Worm (Caenorhabditis elegans) whole organism, L2 larva: ENCODE measurements around the gene F53F4.7.

Experiments used
- C34F6.9 ChIP-seq: fragments of 150-350 bp; optimal IDR thresholded peaks from 2 replicates; lab custom pipeline; 2014; ENCODE audit warnings: missing biosample characterization, missing genetic modification characterization
- F13H6.1 ChIP-seq: sonication (generic microtip); optimal IDR thresholded peaks from 2 replicates; lab custom pipeline; 2016; ENCODE audit warnings: missing genetic modification characterization, missing compliant biosample characterization
- Y55F3AM.14 ChIP-seq: fragments of 200-800 bp; sonication (Bioruptor generic); optimal IDR thresholded peaks from 2 replicates; lab custom pipeline; 2018; ENCODE audit warnings: mild to moderate bottlenecking, missing genetic modification characterization, missing compliant biosample characterization
- aly-2 ChIP-seq: fragments of 150-350 bp; optimal IDR thresholded peaks from 2 replicates; lab custom pipeline; 2014; ENCODE audit warnings: missing biosample characterization, missing genetic modification characterization
- ama-1 ChIP-seq: fragments of 150-350 bp; optimal IDR thresholded peaks from 2 replicates; lab custom pipeline; 2018; ENCODE audit warnings: inconsistent platforms
- blmp-1 ChIP-seq: sonication (generic microtip); optimal IDR thresholded peaks from 2 replicates; lab custom pipeline; 2017; ENCODE audit warnings: missing genetic modification characterization, mild to moderate bottlenecking, missing compliant biosample characterization, antibody characterized with exemption, moderate library complexity; ENCODE audit not compliant: insufficient read depth
- ceh-16 ChIP-seq: fragments of 150-350 bp; optimal IDR thresholded peaks from 2 replicates; lab custom pipeline; 2014; ENCODE audit warnings: missing biosample characterization, missing genetic modification characterization
- ceh-82 ChIP-seq: fragments of 150-350 bp; optimal IDR thresholded peaks from 2 replicates; lab custom pipeline; 2014; ENCODE audit warnings: missing biosample characterization, missing genetic modification characterization
- crh-2 ChIP-seq: sonication (generic microtip); optimal IDR thresholded peaks from 2 replicates; lab custom pipeline; 2017; ENCODE audit warnings: missing biosample characterization, missing genetic modification characterization
- egl-27 ChIP-seq: sonication (generic microtip); optimal IDR thresholded peaks from 3 replicates; lab custom pipeline; 2017; ENCODE audit warnings: missing biosample characterization, missing genetic modification reagents, missing genetic modification characterization
- elt-1 ChIP-seq: fragments of 150-350 bp; optimal IDR thresholded peaks from 2 replicates; lab custom pipeline; 2014; ENCODE audit warnings: missing biosample characterization, missing genetic modification characterization
- fos-1 ChIP-seq: fragments of 150-350 bp; optimal IDR thresholded peaks from 2 replicates; lab custom pipeline; 2014; ENCODE audit warnings: missing biosample characterization, missing genetic modification characterization
- gmeb-1 ChIP-seq: fragments of 150-350 bp; optimal IDR thresholded peaks from 2 replicates; lab custom pipeline; 2014; ENCODE audit warnings: missing biosample characterization, missing genetic modification characterization
- lin-11 ChIP-seq: fragments of 150-350 bp; sonication (generic microtip); optimal IDR thresholded peaks from 2 replicates; lab custom pipeline; 2014; ENCODE audit warnings: missing biosample characterization, missing genetic modification characterization, inconsistent platforms, mixed read lengths
- lin-13 ChIP-seq: fragments of 150-350 bp; optimal IDR thresholded peaks from 2 replicates; lab custom pipeline; 2014; ENCODE audit warnings: missing biosample characterization, missing genetic modification reagents, missing genetic modification characterization
- lsy-2 ChIP-seq, 2 experiments: fragments of 150-350 bp in 1 of 2; sonication (generic microtip) in 1 of 2; optimal IDR thresholded peaks; 2 replicates each; lab custom pipeline; 2014 to 2017; ENCODE audit warnings: missing biosample characterization in 2 of 2, missing genetic modification characterization in 2 of 2
- mab-5 ChIP-seq: fragments of 150-350 bp; optimal IDR thresholded peaks from 2 replicates; lab custom pipeline; 2014; ENCODE audit warnings: missing biosample characterization, missing genetic modification characterization
- mbf-1 ChIP-seq: sonication (generic microtip); optimal IDR thresholded peaks from 2 replicates; lab custom pipeline; 2017; ENCODE audit warnings: missing biosample characterization, missing genetic modification characterization
- mdl-1 ChIP-seq, 2 experiments: fragments of 150-350 bp in 1 of 2; sonication (generic microtip) in 1 of 2; optimal IDR thresholded peaks; 2 replicates each; lab custom pipeline; 2017; ENCODE audit warnings: missing biosample characterization in 2 of 2, missing genetic modification characterization in 2 of 2
- nhr-10 ChIP-seq: sonication (generic microtip); optimal IDR thresholded peaks from 2 replicates; lab custom pipeline; 2017; ENCODE audit warnings: missing biosample characterization, missing genetic modification characterization
- nhr-12 ChIP-seq: fragments of 150-350 bp; optimal IDR thresholded peaks from 2 replicates; lab custom pipeline; 2014; ENCODE audit warnings: missing biosample characterization, missing genetic modification characterization
- nhr-129 ChIP-seq: fragments of 150-350 bp; optimal IDR thresholded peaks from 2 replicates; lab custom pipeline; 2014; ENCODE audit warnings: missing biosample characterization, missing genetic modification characterization
- nhr-21 ChIP-seq: fragments of 150-350 bp; optimal IDR thresholded peaks from 2 replicates; lab custom pipeline; 2014; ENCODE audit warnings: missing biosample characterization, missing genetic modification characterization
- nhr-23 ChIP-seq: fragments of 150-350 bp; optimal IDR thresholded peaks from 2 replicates; lab custom pipeline; 2014; ENCODE audit warnings: missing biosample characterization, missing genetic modification reagents, missing genetic modification characterization
- nhr-25 ChIP-seq: fragments of 150-350 bp; sonication (generic microtip); optimal IDR thresholded peaks from 3 replicates; lab custom pipeline; 2014; ENCODE audit warnings: missing biosample characterization, missing genetic modification characterization
- nhr-6 ChIP-seq: fragments of 150-350 bp; optimal IDR thresholded peaks from 2 replicates; lab custom pipeline; 2014; ENCODE audit warnings: missing biosample characterization, missing genetic modification characterization
- peb-1 ChIP-seq: fragments of 150-350 bp; optimal IDR thresholded peaks from 2 replicates; lab custom pipeline; 2014; ENCODE audit warnings: missing biosample characterization, missing genetic modification characterization
- sem-4 ChIP-seq: fragments of 150-350 bp; optimal IDR thresholded peaks from 2 replicates; lab custom pipeline; 2014; ENCODE audit warnings: missing biosample characterization, missing genetic modification reagents, missing genetic modification characterization
- skn-1 ChIP-seq: sonication (generic microtip); optimal IDR thresholded peaks from 2 replicates; lab custom pipeline; 2017; ENCODE audit warnings: missing biosample characterization, missing genetic modification characterization
- sma-3 ChIP-seq: sonication (generic microtip); optimal IDR thresholded peaks from 2 replicates; lab custom pipeline; 2016; ENCODE audit warnings: missing genetic modification reagents, missing genetic modification characterization, missing compliant biosample characterization
- sma-9 ChIP-seq, 2 experiments: fragments of 150-350 bp in 1 of 2; sonication (generic microtip) in 1 of 2; optimal IDR thresholded peaks; 2 replicates each; lab custom pipeline; 2014 to 2016; ENCODE audit warnings: missing genetic modification characterization in 2 of 2, mild to moderate bottlenecking in 1 of 2, missing biosample characterization in 1 of 2, missing compliant biosample characterization in 1 of 2, missing genetic modification reagents in 1 of 2, moderate library complexity in 1 of 2
- snpc-4 ChIP-seq: fragments of 150-350 bp; optimal IDR thresholded peaks from 2 replicates; lab custom pipeline; 2014; ENCODE audit warnings: missing biosample characterization, missing genetic modification characterization
- unc-39 ChIP-seq: fragments of 150-350 bp; optimal IDR thresholded peaks from 2 replicates; lab custom pipeline; 2014; ENCODE audit warnings: missing biosample characterization, missing genetic modification characterization
- unc-55 ChIP-seq: fragments of 150-350 bp; sonication (generic microtip); optimal IDR thresholded peaks from 3 replicates; lab custom pipeline; 2014; ENCODE audit warnings: missing biosample characterization, missing genetic modification reagents, missing genetic modification characterization
- unc-62 ChIP-seq: fragments of 150-350 bp; optimal IDR thresholded peaks from 2 replicates; lab custom pipeline; 2014; ENCODE audit warnings: missing biosample characterization, missing genetic modification reagents, missing genetic modification characterization
- zag-1 ChIP-seq: fragments of 150-350 bp; optimal IDR thresholded peaks from 2 replicates; lab custom pipeline; 2014; ENCODE audit warnings: missing biosample characterization, missing genetic modification characterization
- ztf-1 ChIP-seq: fragments of 200-800 bp; sonication (Bioruptor generic); conservative IDR thresholded peaks from 2 replicates; pipeline ENCODE4 v1.3.6; 2022; ENCODE audit warnings: missing genetic modification characterization, missing compliant biosample characterization
- ztf-4 ChIP-seq: fragments of 150-350 bp; optimal IDR thresholded peaks from 2 replicates; lab custom pipeline; 2014; ENCODE audit warnings: missing biosample characterization, missing genetic modification characterization

F53F4.7 gene

ce11 chrV:13659219-13659618, 45.4 kb upstream of the F53F4.7 start (continued):
- no peak for TF ChIP-seq ceh-82 (tag; lab: Kevin White, UChicago)
- TF ChIP-seq mab-5 (tag; lab: Kevin White, UChicago), result no peak

DNA sequence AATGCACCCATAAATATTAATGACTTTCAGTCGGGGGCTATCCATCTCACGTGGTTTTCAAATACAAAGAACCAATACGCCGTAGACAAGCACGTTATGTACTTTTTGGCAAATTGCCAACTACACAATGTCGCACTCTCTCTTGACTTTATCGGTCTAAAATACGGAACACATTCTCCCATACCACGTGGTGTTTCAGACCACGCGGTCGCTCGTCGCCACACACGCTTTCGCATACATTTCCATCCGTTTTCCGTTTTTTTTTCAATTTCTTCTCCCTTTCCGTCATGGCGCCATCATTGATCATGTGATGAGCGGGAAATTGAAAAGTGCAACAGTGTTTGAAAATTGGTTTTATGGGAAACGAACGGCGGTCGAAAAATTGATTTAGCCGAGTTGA, 44.8 kb upstream of the F53F4.7 start:
- TF ChIP-seq nhr-6 (tag; lab: Kevin White, UChicago), result no peak
- TF ChIP-seq skn-1 (tag; lab: Kevin White, UChicago), result peak; percentile 49
- TF ChIP-seq peb-1 (tag; lab: Kevin White, UChicago), result no peak
- peak; percentile 50 for TF ChIP-seq ceh-16 (tag; lab: Kevin White, UChicago)
- no peak for TF ChIP-seq mbf-1 (tag; lab: Kevin White, UChicago)
- peak; percentile 52 for TF ChIP-seq lin-11
- TF ChIP-seq sma-3, result peak; percentile 97
- peak; percentile 93 for TF ChIP-seq crh-2 (tag; lab: Kevin White, UChicago)
- peak; percentile 89 for TF ChIP-seq ztf-4
- TF ChIP-seq ama-1 (lab: Kevin White, UChicago), result peak; percentile 40
- no peak for TF ChIP-seq ztf-1 (GFP tag; lab: Robert Waterston, UW)
- peak; percentile 95 for TF ChIP-seq F13H6.1 (tag; lab: Kevin White, UChicago)
- peak; percentile 94 for TF ChIP-seq sem-4 (tag; lab: Kevin White, UChicago)
- peak; percentile 71 for TF ChIP-seq Y55F3AM.14
- TF ChIP-seq nhr-23 (tag; lab: Kevin White, UChicago), result no peak
- TF ChIP-seq nhr-129 (tag; lab: Kevin White, UChicago), result peak; percentile 93
- TF ChIP-seq aly-2 (tag; lab: Kevin White, UChicago), result no peak
- peak; percentile 91 for TF ChIP-seq C34F6.9
- no peak for TF ChIP-seq elt-1 (tag; lab: Kevin White, UChicago)
- TF ChIP-seq zag-1 (tag; lab: Kevin White, UChicago), result no peak
- TF ChIP-seq fos-1 (tag; lab: Kevin White, UChicago), result peak; percentile 63
- peak; percentile 49 for TF ChIP-seq unc-62 (GFP tag; lab: Kevin White, UChicago)
- peak in 1 of 2 experiments; percentile 86 for TF ChIP-seq lsy-2 (tag; optimal IDR thresholded peaks at IDR 0.05; lab: Kevin White, UChicago)
- peak; percentile 59 for TF ChIP-seq snpc-4 (tag; lab: Kevin White, UChicago)
- TF ChIP-seq nhr-10 (tag; lab: Kevin White, UChicago), result no peak
- peak; percentile 91 to 94 for TF ChIP-seq mdl-1 (tag; optimal IDR thresholded peaks at IDR 0.05; lab: Kevin White, UChicago)
- no peak for TF ChIP-seq nhr-12 (tag; lab: Kevin White, UChicago)
- TF ChIP-seq ceh-82 (tag; lab: Kevin White, UChicago), result no peak
- peak; percentile 42 for TF ChIP-seq lin-13 (GFP tag; lab: Kevin White, UChicago)
- peak; percentile 92 for TF ChIP-seq nhr-25
- TF ChIP-seq unc-39 (tag; lab: Kevin White, UChicago), result no peak
- TF ChIP-seq egl-27 (tag; lab: Kevin White, UChicago), result peak; percentile 94
- TF ChIP-seq unc-55 (GFP tag; lab: Kevin White, UChicago), result peak; percentile 49
- peak; percentile 71 for TF ChIP-seq gmeb-1 (tag; lab: Kevin White, UChicago)
- TF ChIP-seq mab-5 (tag; lab: Kevin White, UChicago), result peak; percentile 29
- TF ChIP-seq blmp-1 (tag; lab: Kevin White, UChicago), result peak; percentile 97
- peak; percentile 99 for TF ChIP-seq sma-9 (GFP tag; optimal IDR thresholded peaks at IDR 0.05; lab: Kevin White, UChicago)
- peak; percentile 55 for TF ChIP-seq sma-9 (tag; optimal IDR thresholded peaks at IDR 0.05; lab: Kevin White, UChicago)
- peak; percentile 97 for TF ChIP-seq nhr-21 (tag; lab: Kevin White, UChicago)

- TF ChIP-seq Y55F3AM.14, result no peak
- TF ChIP-seq lin-13 (GFP tag; lab: Kevin White, UChicago), result peak; percentile 12
- TF ChIP-seq lin-11, result no peak
- peak; percentile 34 for TF ChIP-seq sma-9 (GFP tag; optimal IDR thresholded peaks at IDR 0.05; lab: Kevin White, UChicago)
- TF ChIP-seq sma-9 (tag; optimal IDR thresholded peaks at IDR 0.05; lab: Kevin White, UChicago), result no peak
- TF ChIP-seq, all 48 proteins: peak for 2
These were observed 44.1 kb upstream of the F53F4.7 start for ce11 chrV:13657841-13658338.
